Worm (Caenorhabditis elegans) whole organism, early embryonic: ENCODE measurements around the gene sym-1.

Experiments used
- B0310.2 ChIP-seq: sonication (generic microtip); optimal IDR thresholded peaks from 2 replicates; lab custom pipeline; 2016; ENCODE audit warnings: mild to moderate bottlenecking, missing genetic modification characterization, missing compliant biosample characterization
- F13C5.2 ChIP-seq: sonication (generic microtip); optimal IDR thresholded peaks from 2 replicates; lab custom pipeline; 2017; ENCODE audit warnings: mild to moderate bottlenecking, missing genetic modification characterization, inconsistent platforms, missing compliant biosample characterization
- aly-1 ChIP-seq: sonication (generic microtip); optimal IDR thresholded peaks from 2 replicates; lab custom pipeline; 2016; ENCODE audit warnings: missing genetic modification characterization, missing compliant biosample characterization
- ama-1 ChIP-seq: fragments of 150-350 bp; optimal IDR thresholded peaks from 2 replicates; lab custom pipeline; 2014
- ceh-13 ChIP-seq: fragments of 200-800 bp; sonication (Bioruptor generic); optimal IDR thresholded peaks from 2 replicates; lab custom pipeline; 2018; ENCODE audit warnings: mild to moderate bottlenecking, missing genetic modification characterization, missing compliant biosample characterization
- ceh-36 ChIP-seq: sonication (generic microtip); optimal IDR thresholded peaks from 2 replicates; lab custom pipeline; 2016; ENCODE audit warnings: missing genetic modification characterization, inconsistent platforms, missing compliant biosample characterization
- ets-7 ChIP-seq: sonication (generic microtip); optimal IDR thresholded peaks from 2 replicates; lab custom pipeline; 2016; ENCODE audit warnings: missing genotype, missing genetic modification characterization, missing compliant biosample characterization
- flt-1 ChIP-seq: fragments of 200-800 bp; sonication (Bioruptor generic); IDR thresholded peaks from 2 replicates; pipeline ENCODE4 v1.3.6; 2022; ENCODE audit warnings: missing genetic modification characterization, missing compliant biosample characterization
- hmbx-1 ChIP-seq: sonication (generic microtip); optimal IDR thresholded peaks from 2 replicates; lab custom pipeline; 2016; ENCODE audit warnings: mild to moderate bottlenecking, missing genetic modification characterization, missing compliant biosample characterization
- hmg-4 ChIP-seq: fragments of 200-800 bp; sonication (Bioruptor generic); optimal IDR thresholded peaks from 2 replicates; lab custom pipeline; 2018; ENCODE audit warnings: mild to moderate bottlenecking, missing genetic modification characterization, missing compliant biosample characterization
- hnd-1 ChIP-seq: sonication (generic microtip); optimal IDR thresholded peaks from 2 replicates; lab custom pipeline; 2016; ENCODE audit warnings: missing genetic modification characterization, missing compliant biosample characterization
- pes-1 ChIP-seq: fragments of 200-800 bp; sonication (Bioruptor generic); IDR thresholded peaks from 2 replicates; pipeline ENCODE4 v1.3.6; 2022; ENCODE audit warnings: missing genetic modification reagents, missing genetic modification characterization, missing compliant biosample characterization
- scrt-1 ChIP-seq: fragments of 200-800 bp; sonication (Bioruptor generic); IDR thresholded peaks from 2 replicates; pipeline ENCODE4 v1.3.6; 2022; ENCODE audit warnings: missing genetic modification characterization, missing compliant biosample characterization
- sea-1 ChIP-seq: fragments of 200-800 bp; sonication (Bioruptor generic); conservative IDR thresholded peaks from 2 replicates; pipeline ENCODE4 v1.3.6; 2022; ENCODE audit warnings: missing genetic modification characterization, missing compliant biosample characterization
- tbx-11 ChIP-seq: fragments of 200-800 bp; sonication (Bioruptor generic); IDR thresholded peaks from 2 replicates; pipeline ENCODE4 v1.3.6; 2022; ENCODE audit warnings: missing genetic modification characterization, missing compliant biosample characterization
- tbx-37 ChIP-seq: fragments of 200-800 bp; sonication (Bioruptor generic); conservative IDR thresholded peaks from 2 replicates; pipeline ENCODE4 v1.3.6; 2022; ENCODE audit warnings: missing genetic modification reagents, missing genetic modification characterization, missing compliant biosample characterization
- tra-4 ChIP-seq: sonication (generic microtip); optimal IDR thresholded peaks from 2 replicates; lab custom pipeline; 2017; ENCODE audit warnings: missing genetic modification characterization, missing compliant biosample characterization

The sym-1 gene

ce11 chrX:14545543-14545942 lies 35.9 kb upstream of the sym-1 start, which contains the start of gene enri-2:
Gene enri-2, plus strand, starts transcription at chrX:14545843.
- TF ChIP-seq aly-1 (no peak), F13C5.2 (no peak), scrt-1 (no peak), ceh-36 (tag; lab: Kevin White, UChicago) (no peak), hmbx-1 (tag; lab: Kevin White, UChicago) (no peak), ceh-13 (no peak), tbx-11 (GFP tag; lab: Robert Waterston, UW) (no peak), sea-1 (GFP tag; lab: Robert Waterston, UW) (no peak), hmg-4 (GFP tag; lab: Kevin White, UChicago) (no peak), flt-1 (GFP tag; lab: Robert Waterston, UW) (no peak), pes-1 (GFP tag; lab: Robert Waterston, UW) (no peak), hnd-1 (no peak), tbx-37 (GFP tag; lab: Robert Waterston, UW) (no peak), ama-1 (lab: Kevin White, UChicago) (no peak), ets-7 (tag; lab: Kevin White, UChicago) (no peak), B0310.2 (tag; lab: Kevin White, UChicago) (no peak), tra-4 (tag; lab: Kevin White, UChicago) (no peak)

ce11 chrX:14549709-14550199 lies 31.7 kb upstream of the sym-1 start, which contains the start of gene ram-5:
Gene ram-5, plus strand, starts transcription at chrX:14550149.
- no peak for TF ChIP-seq B0310.2 (tag; lab: Kevin White, UChicago)
- TF ChIP-seq aly-1, result no peak
- TF ChIP-seq tbx-11 (GFP tag; lab: Robert Waterston, UW), result no peak
- TF ChIP-seq scrt-1, result no peak
- no peak for TF ChIP-seq tbx-37 (GFP tag; lab: Robert Waterston, UW)
- TF ChIP-seq hmg-4 (GFP tag; lab: Kevin White, UChicago), result no peak
- no peak for TF ChIP-seq pes-1 (GFP tag; lab: Robert Waterston, UW)
- no peak for TF ChIP-seq tra-4 (tag; lab: Kevin White, UChicago)
- TF ChIP-seq ama-1 (lab: Kevin White, UChicago), result no peak
- TF ChIP-seq hmbx-1 (tag; lab: Kevin White, UChicago), result no peak
- TF ChIP-seq ets-7 (tag; lab: Kevin White, UChicago), result no peak
- no peak for TF ChIP-seq hnd-1
- TF ChIP-seq flt-1 (GFP tag; lab: Robert Waterston, UW), result no peak
- TF ChIP-seq ceh-13, result no peak
- no peak for TF ChIP-seq ceh-36 (tag; lab: Kevin White, UChicago)
- no peak for TF ChIP-seq sea-1 (GFP tag; lab: Robert Waterston, UW)

- TF ChIP-seq tbx-37 (GFP tag; lab: Robert Waterston, UW) (no peak), hmbx-1 (tag; lab: Kevin White, UChicago) (no peak), ceh-13 (no peak), ets-7 (tag; lab: Kevin White, UChicago) (no peak), scrt-1 (no peak), ama-1 (lab: Kevin White, UChicago) (no peak), ceh-36 (tag; lab: Kevin White, UChicago) (no peak), F13C5.2 (no peak), pes-1 (GFP tag; lab: Robert Waterston, UW) (no peak), tra-4 (tag; lab: Kevin White, UChicago) (no peak), sea-1 (GFP tag; lab: Robert Waterston, UW) (no peak), hmg-4 (GFP tag; lab: Kevin White, UChicago) (no peak), flt-1 (GFP tag; lab: Robert Waterston, UW) (no peak)
Measured at ce11 chrX:14556403-14556802, 25.0 kb upstream of the sym-1 start.

ce11 chrX:14557352-14557935 lies 24.0 kb upstream of the sym-1 start:
- TF ChIP-seq aly-1 (no peak), ceh-36 (tag; lab: Kevin White, UChicago) (no peak), tbx-11 (GFP tag; lab: Robert Waterston, UW) (no peak), hnd-1 (no peak), F13C5.2 (no peak), tra-4 (tag; lab: Kevin White, UChicago) (no peak), sea-1 (GFP tag; lab: Robert Waterston, UW) (no peak), ceh-13 (no peak)

DNA sequence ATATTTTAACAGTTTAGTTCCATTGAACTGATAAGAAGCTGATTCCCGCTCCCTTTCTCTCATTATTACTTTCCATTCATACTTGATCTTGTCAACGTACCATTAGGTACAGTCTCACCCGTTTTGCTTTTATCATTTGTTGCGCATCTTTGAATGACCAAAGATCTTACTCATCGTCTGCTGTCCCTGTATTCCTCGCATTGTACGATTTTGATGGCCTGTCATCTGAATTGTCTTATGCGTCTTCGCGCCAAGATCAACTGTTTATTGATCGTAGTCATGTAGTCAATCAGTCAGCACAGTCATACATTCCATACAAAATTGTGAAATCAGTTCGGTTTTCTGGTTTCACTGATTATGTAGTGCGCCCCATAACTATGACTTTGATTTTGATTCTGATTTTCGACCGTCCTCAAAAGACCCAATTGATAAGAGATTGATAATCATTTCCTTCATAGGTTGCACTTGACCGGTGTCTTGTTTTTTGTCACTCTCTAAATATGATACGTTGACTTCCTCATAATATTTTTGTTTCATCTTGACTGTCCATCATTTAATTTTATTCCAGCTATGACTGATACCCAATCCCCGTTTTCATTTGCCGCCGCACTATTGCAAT lies 23.4 kb upstream of the sym-1 start, which contains the start of gene nhr-3:
Gene nhr-3, plus strand, starts transcription at position 569 of the 619 bp plus-strand sequence.
- no peak for TF ChIP-seq tra-4 (tag; lab: Kevin White, UChicago)

ce11 chrX:14559084-14559483 lies 22.3 kb upstream of the sym-1 start:
- TF ChIP-seq tbx-37 (GFP tag; lab: Robert Waterston, UW) (no peak), F13C5.2 (no peak), sea-1 (GFP tag; lab: Robert Waterston, UW) (no peak), hmg-4 (GFP tag; lab: Kevin White, UChicago) (no peak), hnd-1 (no peak), hmbx-1 (tag; lab: Kevin White, UChicago) (no peak), tbx-11 (GFP tag; lab: Robert Waterston, UW) (no peak), flt-1 (GFP tag; lab: Robert Waterston, UW) (no peak), pes-1 (GFP tag; lab: Robert Waterston, UW) (no peak), aly-1 (no peak), tra-4 (tag; lab: Kevin White, UChicago) (no peak), scrt-1 (no peak)
